Worm (Caenorhabditis elegans) whole organism, L4 larva: ENCODE data around the gene clec-22.

ENCODE experiments used
- D1046.2 ChIP-seq: fragments of 200-800 bp; sonication (Bioruptor generic); IDR thresholded peaks from 2 replicates; pipeline ENCODE4 v1.3.6; 2022; ENCODE audit warnings: missing genetic modification characterization, missing compliant biosample characterization
- F49E8.2 ChIP-seq: sonication (generic microtip); optimal IDR thresholded peaks from 2 replicates; lab custom pipeline; 2016; ENCODE audit warnings: missing compliant biosample characterization, mild to moderate bottlenecking, missing genetic modification characterization, borderline replicate concordance
- T20F7.1 ChIP-seq: fragments of 200-800 bp; sonication (Bioruptor generic); optimal IDR thresholded peaks from 2 replicates; lab custom pipeline; 2018; ENCODE audit warnings: mild to moderate bottlenecking, missing genetic modification characterization, missing compliant biosample characterization
- T26A8.4 ChIP-seq: fragments of 200-800 bp; sonication (Bioruptor generic); IDR thresholded peaks from 2 replicates; pipeline ENCODE4 v1.3.6; 2022; ENCODE audit warnings: missing genetic modification characterization, missing compliant biosample characterization
- Y105C5A.15 ChIP-seq: fragments of 200-800 bp; sonication (Bioruptor generic); IDR thresholded peaks from 2 replicates; pipeline ENCODE4 v1.3.6; 2022; ENCODE audit warnings: missing genetic modification characterization, missing compliant biosample characterization
- ZK337.2 ChIP-seq: fragments of 200-800 bp; sonication (Bioruptor generic); IDR thresholded peaks from 2 replicates; pipeline ENCODE4 v1.3.6; 2022; ENCODE audit warnings: missing genetic modification reagents, missing genetic modification characterization, missing compliant biosample characterization
- ZK546.5 ChIP-seq, 2 experiments: sonication (generic microtip); optimal IDR thresholded peaks; 2 replicates each; lab custom pipeline; 2017; ENCODE audit warnings: missing biosample characterization in 2 of 2, missing genetic modification characterization in 2 of 2
- ama-1 ChIP-seq: fragments of 150-350 bp; optimal IDR thresholded peaks from 2 replicates; lab custom pipeline; 2014; ENCODE audit warnings: inconsistent platforms, mixed read lengths
- arid-1 ChIP-seq: fragments of 200-800 bp; sonication (Bioruptor generic); conservative IDR thresholded peaks from 2 replicates; pipeline ENCODE4 v1.3.6; 2022; ENCODE audit warnings: missing genetic modification reagents, missing genetic modification characterization, missing compliant biosample characterization
- ceh-20 ChIP-seq: fragments of 200-800 bp; sonication (Bioruptor generic); IDR thresholded peaks from 2 replicates; pipeline ENCODE4 v1.3.6; 2022; ENCODE audit warnings: missing genetic modification reagents, missing genetic modification characterization, missing compliant biosample characterization
- ceh-62 ChIP-seq: sonication (generic microtip); optimal IDR thresholded peaks from 2 replicates; lab custom pipeline; 2017; ENCODE audit warnings: missing biosample characterization, missing genetic modification characterization
- ceh-82 ChIP-seq: sonication (generic microtip); optimal IDR thresholded peaks from 2 replicates; lab custom pipeline; 2017; ENCODE audit warnings: missing biosample characterization, missing genetic modification characterization
- ces-1 ChIP-seq: fragments of 150-350 bp; sonication (generic microtip); optimal IDR thresholded peaks from 4 replicates; lab custom pipeline; 2014; ENCODE audit warnings: missing biosample characterization, missing genetic modification reagents, missing genetic modification characterization
- ctbp-1 ChIP-seq: fragments of 200-800 bp; sonication (Bioruptor generic); IDR thresholded peaks from 2 replicates; pipeline ENCODE4 v1.3.6; 2022; ENCODE audit warnings: missing genetic modification reagents, missing genetic modification characterization, missing compliant biosample characterization
- daf-16 ChIP-seq, 3 experiments: sonication (generic microtip); optimal IDR thresholded peaks; 2 replicates each; lab custom pipeline; 2016 to 2017; ENCODE audit warnings: missing genetic modification characterization in 3 of 3, missing genetic modification reagents in 3 of 3, mild to moderate bottlenecking in 2 of 3, missing compliant biosample characterization in 2 of 3, missing biosample characterization in 1 of 3, moderate library complexity in 1 of 3
- daf-8 ChIP-seq: fragments of 200-800 bp; sonication (Bioruptor generic); IDR thresholded peaks from 2 replicates; pipeline ENCODE4 v1.3.6; 2022; ENCODE audit warnings: missing genetic modification characterization, missing compliant biosample characterization
- dpl-1 ChIP-seq: fragments of 150-350 bp; optimal IDR thresholded peaks from 2 replicates; lab custom pipeline; 2014; ENCODE audit warnings: missing biosample characterization, missing genetic modification reagents, missing genetic modification characterization
- dve-1 ChIP-seq: sonication (generic microtip); optimal IDR thresholded peaks from 2 replicates; lab custom pipeline; 2017; ENCODE audit warnings: antibody characterized with exemption, mild to moderate bottlenecking, missing genetic modification characterization, missing compliant biosample characterization; ENCODE audit not compliant: insufficient read depth
- egl-43 ChIP-seq: fragments of 200-800 bp; sonication (Bioruptor generic); IDR thresholded peaks from 2 replicates; pipeline ENCODE4 v1.3.6; 2022; ENCODE audit warnings: missing genetic modification reagents, missing genetic modification characterization, missing compliant biosample characterization
- fos-1 ChIP-seq: fragments of 150-350 bp; optimal IDR thresholded peaks from 2 replicates; lab custom pipeline; 2014; ENCODE audit warnings: missing biosample characterization, missing genetic modification characterization
- hmg-1.1 ChIP-seq: fragments of 200-800 bp; sonication (Bioruptor generic); IDR thresholded peaks from 2 replicates; pipeline ENCODE4 v1.3.6; 2022; ENCODE audit warnings: missing genetic modification reagents, missing genetic modification characterization, missing compliant biosample characterization
- lin-29 ChIP-seq: fragments of 200-800 bp; sonication (Bioruptor generic); IDR thresholded peaks from 2 replicates; pipeline ENCODE4 v1.3.6; 2022; ENCODE audit warnings: missing genetic modification reagents, missing genetic modification characterization, missing compliant biosample characterization
- lin-38 ChIP-seq: fragments of 200-800 bp; sonication (Bioruptor generic); IDR thresholded peaks from 2 replicates; pipeline ENCODE4 v1.3.6; 2022; ENCODE audit warnings: missing genetic modification reagents, missing genetic modification characterization, missing compliant biosample characterization
- lin-39 ChIP-seq: fragments of 150-350 bp; optimal IDR thresholded peaks from 2 replicates; lab custom pipeline; 2014; ENCODE audit warnings: missing biosample characterization, missing genetic modification reagents, missing genetic modification characterization
- madf-5 ChIP-seq, 2 experiments: fragments of 200-800 bp; sonication (Bioruptor generic); IDR thresholded peaks; 2 replicates each; pipeline ENCODE4 v1.3.6; 2022; ENCODE audit warnings: missing compliant biosample characterization in 2 of 2, missing genetic modification characterization in 2 of 2
- madf-9 ChIP-seq: fragments of 200-800 bp; sonication (Bioruptor generic); conservative IDR thresholded peaks from 2 replicates; pipeline ENCODE4 v1.3.6; 2022; ENCODE audit warnings: missing genetic modification reagents, missing genetic modification characterization, missing compliant biosample characterization
- mdl-1 ChIP-seq, 2 experiments: fragments of 150-350 bp in 1 of 2; sonication (generic microtip) in 1 of 2; optimal IDR thresholded peaks; 2 replicates each; lab custom pipeline; 2014 to 2017; ENCODE audit warnings: missing biosample characterization in 2 of 2, missing genetic modification characterization in 2 of 2
- mes-2 ChIP-seq: sonication (generic microtip); optimal IDR thresholded peaks from 2 replicates; lab custom pipeline; 2016; ENCODE audit warnings: missing genotype, mild to moderate bottlenecking, missing genetic modification characterization, missing compliant biosample characterization; ENCODE audit not compliant: poor library complexity, severe bottlenecking
- nhr-102 ChIP-seq: sonication (generic microtip); optimal IDR thresholded peaks from 2 replicates; lab custom pipeline; 2016; ENCODE audit warnings: mild to moderate bottlenecking, missing genetic modification characterization, moderate library complexity, missing compliant biosample characterization
- nhr-111 ChIP-seq: fragments of 200-800 bp; sonication (Bioruptor generic); optimal IDR thresholded peaks from 2 replicates; lab custom pipeline; 2018; ENCODE audit warnings: mild to moderate bottlenecking, missing genetic modification characterization, missing compliant biosample characterization
- nhr-41 ChIP-seq: fragments of 200-800 bp; sonication (Bioruptor generic); IDR thresholded peaks from 2 replicates; pipeline ENCODE4 v1.3.6; 2022; ENCODE audit warnings: missing genetic modification reagents, missing genetic modification characterization, missing compliant biosample characterization
- nhr-6 ChIP-seq: fragments of 150-350 bp; optimal IDR thresholded peaks from 2 replicates; lab custom pipeline; 2014; ENCODE audit warnings: missing biosample characterization, missing genetic modification characterization
- snpc-1.2 ChIP-seq: fragments of 200-800 bp; sonication (Bioruptor generic); IDR thresholded peaks from 2 replicates; pipeline ENCODE4 v1.3.6; 2022; ENCODE audit warnings: missing genetic modification reagents, missing genetic modification characterization, missing compliant biosample characterization
- snpc-4 ChIP-seq: fragments of 150-350 bp; optimal IDR thresholded peaks from 2 replicates; lab custom pipeline; 2014; ENCODE audit warnings: missing biosample characterization, missing genetic modification characterization
- unc-130 ChIP-seq: sonication (generic microtip); optimal IDR thresholded peaks from 2 replicates; lab custom pipeline; 2016; ENCODE audit warnings: missing genetic modification reagents, missing genetic modification characterization, missing compliant biosample characterization
- unc-62 ChIP-seq, 3 experiments: fragments of 150-350 bp in 1 of 3; sonication (generic microtip); optimal IDR thresholded peaks in 2 of 3; peaks in 1 of 3; 1 replicate in 1 of 3; 2 replicates in 2 of 3; lab custom pipeline; 2014 to 2017; ENCODE audit warnings: missing biosample characterization in 3 of 3, missing genetic modification characterization in 3 of 3, missing genetic modification reagents in 3 of 3, missing genotype in 1 of 3
- vab-7 ChIP-seq: fragments of 200-800 bp; sonication (Bioruptor generic); IDR thresholded peaks from 2 replicates; pipeline ENCODE4 v1.3.6; 2022; ENCODE audit warnings: missing genetic modification reagents, missing genetic modification characterization, missing compliant biosample characterization
- ztf-11 ChIP-seq: fragments of 150-350 bp; optimal IDR thresholded peaks from 2 replicates; lab custom pipeline; 2014; ENCODE audit warnings: missing biosample characterization, missing genetic modification characterization

clec-22 gene

ce11 chrV:16884744-16885143, 26.5 kb downstream of the clec-22 start, which contains the start of gene F09C6.13:
Gene F09C6.13 (plus strand): TSS chrV:16885044.
- TF ChIP-seq unc-62 (GFP tag; optimal IDR thresholded peaks at IDR 0.05 in 1 of 2; lab: Kevin White, UChicago) (peak in 1 of 2 experiments; percentile 6), unc-62 (tag; optimal IDR thresholded peaks at IDR 0.05; lab: Kevin White, UChicago) (no peak), T26A8.4 (GFP tag; lab: Robert Waterston, UW) (no peak)
- TF ChIP-seq, all 104 proteins: peak for 1

DNA sequence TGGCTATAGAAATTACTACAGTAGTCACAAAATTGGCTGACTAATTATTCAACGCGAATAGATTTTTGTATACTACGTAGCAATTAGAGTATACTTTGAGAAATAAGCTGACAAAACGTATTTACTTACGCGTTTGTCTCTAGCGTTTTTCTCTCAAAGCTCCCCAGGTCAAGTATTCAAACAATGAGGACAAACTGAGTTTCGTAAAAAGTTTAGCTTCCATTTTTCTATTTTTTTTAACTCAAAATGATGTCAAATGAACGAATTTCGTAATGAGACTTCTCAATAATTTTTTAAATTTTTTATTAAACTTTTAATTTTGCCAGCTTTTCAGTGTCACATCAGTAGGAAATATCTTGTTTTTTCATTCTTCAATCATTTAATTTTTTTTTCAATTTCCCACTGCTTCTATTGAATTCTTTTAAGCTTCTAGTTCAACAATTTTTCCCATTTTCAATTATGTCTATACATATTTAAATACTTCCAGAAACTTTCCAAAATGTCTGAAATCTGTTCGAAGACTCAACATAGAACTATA, 30.6 kb downstream of the clec-22 start, which contains the start of the genes ifas-2 and fbxa-44:
Gene ifas-2 (minus strand): TSS at position 101 of the 538 bp plus-strand sequence.
Gene fbxa-44 (plus strand): TSS at position 488 of the 538 bp plus-strand sequence.
- TF ChIP-seq daf-8 (GFP tag; lab: Robert Waterston, UW): no peak
- TF ChIP-seq snpc-1.2 (GFP tag; lab: Robert Waterston, UW): no peak
- TF ChIP-seq madf-5 (GFP tag; IDR thresholded peaks at IDR 0.05; lab: Robert Waterston, UW): no peak
- no peak for TF ChIP-seq dve-1
- TF ChIP-seq hmg-1.1: no peak
- TF ChIP-seq nhr-6 (tag; lab: Kevin White, UChicago): no peak
- no peak for TF ChIP-seq nhr-41 (GFP tag; lab: Robert Waterston, UW)
- no peak for TF ChIP-seq ces-1
- TF ChIP-seq ceh-20 (GFP tag; lab: Robert Waterston, UW): no peak
- no peak for TF ChIP-seq D1046.2 (GFP tag; lab: Robert Waterston, UW)
- TF ChIP-seq daf-16 (GFP tag; optimal IDR thresholded peaks at IDR 0.05; lab: Kevin White, UChicago): no peak
- no peak for TF ChIP-seq daf-16 (tag; optimal IDR thresholded peaks at IDR 0.05; lab: Kevin White, UChicago)
- no peak for TF ChIP-seq lin-29
- no peak for TF ChIP-seq lin-38 (GFP tag; lab: Robert Waterston, UW)
- TF ChIP-seq T20F7.1 (GFP tag; lab: Kevin White, UChicago): no peak
- no peak for TF ChIP-seq ZK337.2 (GFP tag; lab: Robert Waterston, UW)
- TF ChIP-seq unc-130 (GFP tag; lab: Kevin White, UChicago): no peak
- TF ChIP-seq arid-1 (GFP tag; lab: Robert Waterston, UW): no peak

- TF ChIP-seq ama-1 (lab: Kevin White, UChicago) (no peak), madf-5 (GFP tag; IDR thresholded peaks at IDR 0.05; lab: Robert Waterston, UW) (no peak), nhr-102 (tag; lab: Kevin White, UChicago) (no peak), mdl-1 (tag; optimal IDR thresholded peaks at IDR 0.05; lab: Kevin White, UChicago) (no peak), egl-43 (GFP tag; lab: Robert Waterston, UW) (no peak), dpl-1 (no peak), ctbp-1 (no peak), F49E8.2 (tag; lab: Kevin White, UChicago) (no peak), nhr-111 (no peak), Y105C5A.15 (GFP tag; lab: Robert Waterston, UW) (no peak), ceh-62 (tag; lab: Kevin White, UChicago) (no peak), arid-1 (GFP tag; lab: Robert Waterston, UW) (no peak), ZK546.5 (tag; optimal IDR thresholded peaks at IDR 0.05; lab: Kevin White, UChicago) (no peak), T20F7.1 (GFP tag; lab: Kevin White, UChicago) (no peak), madf-9 (GFP tag; lab: Robert Waterston, UW) (no peak), ztf-11 (tag; lab: Kevin White, UChicago) (no peak)
Observed at ce11 chrV:16893440-16893839, 35.2 kb downstream of the clec-22 start, which contains the start of gene F09C6.15. Gene F09C6.15 (plus strand): TSS chrV:16893740.

- TF ChIP-seq mes-2 (tag; lab: Kevin White, UChicago) (no peak), lin-39 (no peak), lin-29 (no peak), ceh-82 (tag; lab: Kevin White, UChicago) (no peak), vab-7 (no peak), fos-1 (tag; lab: Kevin White, UChicago) (no peak), D1046.2 (GFP tag; lab: Robert Waterston, UW) (no peak), madf-5 (GFP tag; IDR thresholded peaks at IDR 0.05; lab: Robert Waterston, UW) (no peak), snpc-4 (tag; lab: Kevin White, UChicago) (no peak)
Observed at ce11 chrV:16899355-16899754, 41.1 kb downstream of the clec-22 start, which contains the start of gene fbxa-45. Gene fbxa-45 (minus strand): TSS chrV:16899455.
